Fruit fly (Drosophila melanogaster) whole organism, adult: ENCODE data around the gene Cpr67Fb.
A peak's percentile ranks its signal among the peaks of the same experiment; 100 is the strongest.

Source experiments
- CG11617 ChIP-seq: fragments of 200-800 bp; sonication (Bioruptor generic); optimal IDR thresholded peaks from 2 replicates; lab custom pipeline; 2017; ENCODE audit warnings: mild to moderate bottlenecking, missing biosample characterization, missing genetic modification reagents, missing genetic modification characterization
- CG12768 ChIP-seq: fragments of 200-800 bp; sonication (Bioruptor generic); optimal IDR thresholded peaks from 2 replicates; lab custom pipeline; 2017; ENCODE audit warnings: missing biosample characterization, missing genetic modification characterization, mild to moderate bottlenecking, moderate library complexity, missing genetic modification reagents
- CG14711 ChIP-seq: fragments of 200-800 bp; sonication (Bioruptor generic); optimal IDR thresholded peaks from 2 replicates; lab custom pipeline; 2018; ENCODE audit warnings: missing biosample characterization, mild to moderate bottlenecking, missing genetic modification characterization, moderate library complexity
- CG1620 ChIP-seq: fragments of 200-800 bp; sonication (Bioruptor generic); optimal IDR thresholded peaks from 2 replicates; lab custom pipeline; 2016; ENCODE audit warnings: missing biosample characterization, missing genetic modification characterization
- CG33017 ChIP-seq: fragments of 200-800 bp; sonication (Bioruptor generic); optimal IDR thresholded peaks from 2 replicates; lab custom pipeline; 2018; ENCODE audit warnings: missing biosample characterization, mild to moderate bottlenecking, missing genetic modification characterization, moderate library complexity
- CG5204 ChIP-seq: fragments of 200-800 bp; sonication (Bioruptor generic); optimal IDR thresholded peaks from 2 replicates; lab custom pipeline; 2016; ENCODE audit warnings: missing biosample characterization, missing genetic modification characterization
- CG7045 ChIP-seq: fragments of 200-800 bp; sonication (Bioruptor generic); optimal IDR thresholded peaks from 2 replicates; lab custom pipeline; 2017; ENCODE audit warnings: missing biosample characterization, mild to moderate bottlenecking, missing genetic modification characterization
- CG7101 ChIP-seq: fragments of 200-800 bp; sonication (Bioruptor generic); optimal IDR thresholded peaks from 2 replicates; lab custom pipeline; 2018; ENCODE audit warnings: missing biosample characterization, mild to moderate bottlenecking, missing genetic modification characterization, moderate library complexity
- Clk ChIP-seq: fragments of 200-800 bp; sonication (Bioruptor generic); optimal IDR thresholded peaks from 2 replicates; lab custom pipeline; 2017; ENCODE audit warnings: missing biosample characterization, missing genetic modification characterization
- Crg-1 ChIP-seq: fragments of 200-800 bp; sonication (Bioruptor generic); optimal IDR thresholded peaks from 2 replicates; lab custom pipeline; 2016; ENCODE audit warnings: missing biosample characterization, missing genetic modification characterization
- Hr96 ChIP-seq: fragments of 200-800 bp; sonication (Bioruptor generic); optimal IDR thresholded peaks from 2 replicates; lab custom pipeline; 2016; ENCODE audit warnings: missing biosample characterization, missing genetic modification characterization
- Mnt ChIP-seq: fragments of 200-800 bp; sonication (Bioruptor generic); optimal IDR thresholded peaks from 2 replicates; lab custom pipeline; 2016; ENCODE audit warnings: missing biosample characterization, mild to moderate bottlenecking, missing genetic modification characterization
- bab1 ChIP-seq: fragments of 200-800 bp; sonication (Bioruptor generic); optimal IDR thresholded peaks from 3 replicates; lab custom pipeline; 2019; ENCODE audit warnings: missing biosample characterization, mild to moderate bottlenecking, missing genetic modification characterization, moderate library complexity
- cic ChIP-seq: fragments of 200-800 bp; sonication (Bioruptor generic); optimal IDR thresholded peaks from 2 replicates; lab custom pipeline; 2017; ENCODE audit warnings: missing biosample characterization, mild to moderate bottlenecking, missing genetic modification characterization, moderate library complexity
- cnc ChIP-seq, 2 experiments: fragments of >200 bp; optimal IDR thresholded peaks; 2 replicates each; lab custom pipeline; 2017
- kay ChIP-seq: fragments of 200-800 bp; sonication (Bioruptor generic); peaks from one replicate; lab custom pipeline; 2016; ENCODE audit warnings: missing biosample characterization, missing genetic modification characterization, borderline replicate concordance
- ovo ChIP-seq: fragments of 200-800 bp; sonication (Bioruptor generic); optimal IDR thresholded peaks from 2 replicates; lab custom pipeline; 2016; ENCODE audit warnings: missing biosample characterization, missing genetic modification characterization
- pad ChIP-seq: fragments of 200-800 bp; sonication (Bioruptor generic); optimal IDR thresholded peaks from 3 replicates; lab custom pipeline; 2017; ENCODE audit warnings: missing biosample characterization, missing genetic modification characterization, mild to moderate bottlenecking, moderate library complexity, missing genetic modification reagents
- tj ChIP-seq: fragments of 200-800 bp; sonication (Bioruptor generic); optimal IDR thresholded peaks from 3 replicates; lab custom pipeline; 2017; ENCODE audit warnings: missing biosample characterization, mild to moderate bottlenecking, missing genetic modification characterization, moderate library complexity
- toe ChIP-seq: fragments of 200-800 bp; sonication (Bioruptor generic); optimal IDR thresholded peaks from 2 replicates; lab custom pipeline; 2016; ENCODE audit warnings: missing biosample characterization, missing genetic modification characterization

The Cpr67Fb gene

DNA sequence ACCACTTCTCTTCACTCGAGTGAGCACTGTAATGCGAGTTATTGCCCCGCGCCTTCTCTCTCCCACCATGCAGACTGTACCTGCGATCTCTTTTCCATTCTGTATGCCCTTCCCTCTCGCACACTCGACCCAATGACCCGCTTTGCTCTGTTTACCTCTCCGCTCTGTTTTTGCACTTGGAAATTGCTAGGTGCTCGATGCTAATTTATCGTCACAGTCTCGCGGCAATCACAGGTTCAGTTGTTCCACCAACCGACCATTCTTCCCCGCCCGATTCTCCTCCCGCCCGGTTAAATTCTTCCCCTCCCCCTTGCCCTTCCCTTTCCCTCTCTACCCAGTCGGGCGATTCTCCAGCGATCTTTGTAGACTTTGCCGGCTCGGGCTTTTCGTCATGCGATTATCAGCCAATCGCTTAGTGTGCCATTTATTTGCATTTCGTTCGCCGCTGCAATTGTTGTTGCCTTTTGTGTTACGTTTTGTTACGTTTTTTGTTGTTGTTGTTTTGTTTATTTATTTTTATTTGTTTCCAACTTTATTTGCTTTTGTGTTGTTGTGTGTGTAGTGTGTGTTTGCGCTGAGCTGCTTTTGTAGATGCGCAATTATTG lies 26.1 kb upstream of the Cpr67Fb start:
- TF ChIP-seq CG14711 (peak; percentile 35), ovo (GFP tag; lab: Kevin White, UChicago) (peak; percentile 53), pad (GFP tag; lab: Kevin White, UChicago) (peak; percentile 54), bab1 (GFP tag; lab: Kevin White, UChicago) (peak; percentile 35), CG33017 (tag; lab: Kevin White, UChicago) (peak; percentile 75), cic (peak; percentile 95), Mnt (GFP tag; lab: Kevin White, UChicago) (peak; percentile 43), CG7101 (peak; percentile 54), Crg-1 (GFP tag; lab: Kevin White, UChicago) (peak; percentile 57), CG5204 (GFP tag; lab: Kevin White, UChicago) (peak; percentile 43), Clk (GFP tag; lab: Kevin White, UChicago) (peak; percentile 28), CG12768 (GFP tag; lab: Kevin White, UChicago) (peak; percentile 98), Hr96 (no peak), tj (GFP tag; lab: Kevin White, UChicago) (peak; percentile 62), CG11617 (GFP tag; lab: Kevin White, UChicago) (peak; percentile 43), toe (GFP tag; lab: Kevin White, UChicago) (peak; percentile 52), CG7045 (GFP tag; lab: Kevin White, UChicago) (peak; percentile 79), CG1620 (no peak), cnc (optimal IDR thresholded peaks at IDR 0.05; lab: Kevin White, UChicago) (no peak), kay (GFP tag; lab: Kevin White, UChicago) (peak; percentile 99)

DNA sequence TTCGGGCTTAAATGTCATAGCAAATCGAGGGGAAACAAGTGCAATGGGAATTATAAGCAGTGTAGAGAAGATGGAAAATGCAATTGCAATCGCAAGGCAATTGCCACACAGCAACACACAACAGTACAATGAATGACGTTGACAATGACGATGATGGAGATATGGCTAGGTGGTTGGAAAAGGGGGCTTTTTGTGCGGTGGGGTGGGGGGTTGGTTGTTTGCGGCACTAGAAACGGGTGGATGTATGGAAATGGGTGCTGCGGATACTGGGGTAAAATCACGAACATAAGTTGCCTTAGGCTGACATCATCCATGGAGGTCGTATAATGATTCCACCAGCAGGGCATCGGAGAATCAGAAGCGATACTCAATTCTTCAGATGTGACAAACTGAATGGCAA lies 24.8 kb upstream of the Cpr67Fb start:
- TF ChIP-seq kay (GFP tag; lab: Kevin White, UChicago): no peak
- no peak for TF ChIP-seq tj (GFP tag; lab: Kevin White, UChicago)
- peak; percentile 20 for TF ChIP-seq cic
- no peak for TF ChIP-seq CG5204 (GFP tag; lab: Kevin White, UChicago)

DNA sequence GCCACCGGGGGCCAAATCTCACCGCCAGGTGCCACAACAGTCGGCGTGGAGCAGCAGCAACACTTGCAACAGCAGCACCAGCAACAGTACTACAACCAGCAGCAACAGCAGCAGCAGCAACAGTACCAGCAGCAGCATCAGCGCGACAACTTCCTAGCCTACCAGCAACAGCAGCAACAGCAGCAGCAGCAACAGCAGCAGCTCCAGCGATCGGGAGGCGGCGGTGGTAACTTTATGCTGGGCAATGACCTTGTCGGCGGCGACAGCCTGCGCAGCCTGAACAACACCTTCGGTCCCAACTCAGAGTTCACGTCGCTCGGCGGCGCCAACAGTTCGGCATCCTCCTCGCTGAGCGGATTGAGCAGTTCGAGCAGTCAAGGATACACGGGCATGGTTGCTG lies 23.9 kb upstream of the Cpr67Fb start:
- TF ChIP-seq cnc (optimal IDR thresholded peaks at IDR 0.05; lab: Kevin White, UChicago) (no peak), toe (GFP tag; lab: Kevin White, UChicago) (no peak), CG7101 (no peak), CG5204 (GFP tag; lab: Kevin White, UChicago) (no peak), ovo (GFP tag; lab: Kevin White, UChicago) (no peak), pad (GFP tag; lab: Kevin White, UChicago) (no peak), Mnt (GFP tag; lab: Kevin White, UChicago) (no peak), Crg-1 (GFP tag; lab: Kevin White, UChicago) (no peak), Hr96 (no peak), CG11617 (GFP tag; lab: Kevin White, UChicago) (no peak), bab1 (GFP tag; lab: Kevin White, UChicago) (no peak), kay (GFP tag; lab: Kevin White, UChicago) (no peak), tj (GFP tag; lab: Kevin White, UChicago) (no peak), CG14711 (no peak), CG12768 (GFP tag; lab: Kevin White, UChicago) (no peak)

DNA sequence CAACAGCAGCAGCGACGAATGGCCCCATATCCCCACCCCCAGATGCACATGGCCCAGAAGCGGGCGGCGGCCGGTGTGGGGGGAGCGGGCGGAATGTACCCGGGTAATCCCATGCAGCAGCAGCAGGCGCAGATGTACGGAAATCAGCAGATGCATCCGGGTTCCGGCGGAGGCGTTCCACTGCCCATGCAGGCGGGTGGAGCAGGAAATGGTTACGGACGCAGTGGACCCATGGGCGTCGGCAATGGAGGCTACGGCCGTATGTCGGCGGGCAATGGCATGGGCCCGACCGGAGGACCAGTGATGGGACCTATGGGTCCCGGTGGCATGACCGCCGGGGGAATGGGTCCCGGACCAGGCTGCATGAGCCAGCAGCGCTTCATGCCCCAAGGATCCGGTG lies 22.4 kb upstream of the Cpr67Fb start:
- TF ChIP-seq Crg-1 (GFP tag; lab: Kevin White, UChicago): no peak
- no peak for TF ChIP-seq Hr96
- no peak for TF ChIP-seq pad (GFP tag; lab: Kevin White, UChicago)
- TF ChIP-seq kay (GFP tag; lab: Kevin White, UChicago): no peak
- no peak for TF ChIP-seq CG7101
- no peak for TF ChIP-seq ovo (GFP tag; lab: Kevin White, UChicago)
- no peak for TF ChIP-seq cnc (optimal IDR thresholded peaks at IDR 0.05; lab: Kevin White, UChicago)
- TF ChIP-seq CG1620: no peak
- TF ChIP-seq CG7045 (GFP tag; lab: Kevin White, UChicago): no peak
- TF ChIP-seq CG11617 (GFP tag; lab: Kevin White, UChicago): no peak
- TF ChIP-seq Clk (GFP tag; lab: Kevin White, UChicago): no peak
- TF ChIP-seq cic: no peak
- no peak for TF ChIP-seq CG14711
- no peak for TF ChIP-seq CG5204 (GFP tag; lab: Kevin White, UChicago)

DNA sequence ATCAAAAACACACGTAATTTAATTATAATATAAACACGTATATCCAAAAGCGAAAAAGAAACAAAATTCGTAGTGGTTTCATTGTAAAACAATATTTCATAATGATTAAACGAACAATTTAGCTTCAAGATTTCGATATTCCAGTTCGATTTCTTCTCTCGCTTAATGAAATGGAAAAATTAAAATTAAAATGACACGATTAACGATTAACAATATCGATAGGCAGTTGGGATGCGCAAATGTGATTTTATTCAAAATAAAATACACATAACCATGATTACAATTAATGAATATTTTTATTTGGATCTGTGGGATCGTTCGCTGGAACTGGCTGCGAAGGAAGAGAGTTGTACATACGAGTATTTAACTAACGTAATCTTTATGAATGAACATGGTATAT lies 17.9 kb upstream of the Cpr67Fb start:
- TF ChIP-seq kay (GFP tag; lab: Kevin White, UChicago) (peak; percentile 31), CG33017 (tag; lab: Kevin White, UChicago) (no peak)

DNA sequence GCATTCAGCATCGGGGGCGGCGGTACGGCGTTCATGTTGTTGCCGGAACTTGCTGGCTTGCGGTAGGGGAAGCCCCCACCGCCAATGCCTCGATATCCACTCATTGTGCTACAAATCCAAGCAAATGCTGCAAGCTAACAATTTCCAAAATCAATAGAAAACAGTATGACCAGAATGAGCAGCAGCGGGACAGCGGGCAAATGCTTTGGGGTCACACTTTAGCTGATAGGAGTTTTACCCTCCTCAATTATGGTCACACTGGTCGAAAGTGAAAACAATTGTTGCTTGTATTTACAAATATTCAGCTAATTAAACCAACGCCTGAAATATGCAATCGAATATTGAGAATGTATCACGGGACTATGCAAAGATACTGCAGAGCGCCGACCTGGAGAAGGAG lies 15.1 kb upstream of the Cpr67Fb start, which contains the start of the genes CG6418 and Blos4:
Gene CG6418 (minus strand): TSS at position 196 of the 400 bp plus-strand sequence.
Gene Blos4 (plus strand): TSS at position 244 of the 400 bp plus-strand sequence.
- TF ChIP-seq bab1 (GFP tag; lab: Kevin White, UChicago) (peak; percentile 53), CG14711 (no peak)
